Worm (Caenorhabditis elegans): ENCODE results near the gene srz-63.
"Not testable (repeated sequence)": the region's sequence is repeated elsewhere in the genome, so short reads cannot be mapped to it uniquely, and the experiment has no call there.

Gene srz-63

DNA sequence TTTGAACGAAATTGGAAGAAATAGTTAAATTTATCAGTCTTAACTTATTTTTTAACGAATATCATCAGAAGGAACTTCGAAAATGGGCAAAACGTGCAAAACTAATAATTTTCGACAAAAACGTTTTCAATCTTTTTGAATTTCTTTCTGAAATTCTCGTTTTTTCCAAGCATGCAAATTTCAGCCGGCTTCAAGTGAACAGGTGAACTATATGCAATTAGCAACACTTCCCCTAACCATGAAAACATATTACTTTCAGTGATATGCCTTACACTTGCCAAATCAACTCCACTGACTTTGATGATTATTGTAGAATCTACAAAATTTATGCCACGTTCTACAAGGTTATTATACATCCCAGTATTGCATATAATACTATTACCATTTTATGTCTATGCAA lies at the start of gene srz-63:
TSS of gene srz-63 (plus strand) at position 301 of the 400 bp plus-strand sequence.
- not testable (repeated sequence) for TF ChIP-seq snpc-4, peb-1, nhr-77 (tag; optimal IDR thresholded peaks at IDR 0.05)

ce11 chrII:1228943-1229342 lies 49.5 kb upstream of the srz-63 start:
- TF ChIP-seq nhr-77 (tag; optimal IDR thresholded peaks at IDR 0.05) (no peak), nhr-129 (tag; optimal IDR thresholded peaks at IDR 0.05) (no peak), unc-62 (GFP tag; optimal IDR thresholded peaks at IDR 0.05) (no peak), nhr-10 (tag; optimal IDR thresholded peaks at IDR 0.05) (no peak), lsy-2 (tag; optimal IDR thresholded peaks at IDR 0.05) (no peak), nhr-6 (tag; optimal IDR thresholded peaks at IDR 0.05) (no peak), Y55F3AM.14 (GFP tag; optimal IDR thresholded peaks at IDR 0.05) (no peak), lin-39 (tag; optimal IDR thresholded peaks at IDR 0.05) (no peak), nhr-21 (tag; optimal IDR thresholded peaks at IDR 0.05) (no peak), elt-1 (tag; optimal IDR thresholded peaks at IDR 0.05) (no peak), mdl-1 (tag; optimal IDR thresholded peaks at IDR 0.05) (no peak), lin-13 (GFP tag; optimal IDR thresholded peaks at IDR 0.05) (no peak), sem-4 (tag; optimal IDR thresholded peaks at IDR 0.05) (no peak), ztf-11 (tag; optimal IDR thresholded peaks at IDR 0.05) (no peak), snpc-4 (tag; optimal IDR thresholded peaks at IDR 0.05) (no peak), C34F6.9 (tag; optimal IDR thresholded peaks at IDR 0.05) (no peak), nhr-12 (tag; optimal IDR thresholded peaks at IDR 0.05) (no peak), sma-3 (GFP tag; optimal IDR thresholded peaks at IDR 0.05) (no peak)

- TF ChIP-seq nhr-77 (tag; optimal IDR thresholded peaks at IDR 0.05) (no peak), nhr-21 (tag; optimal IDR thresholded peaks at IDR 0.05) (peak; percentile 16), mab-5 (tag; optimal IDR thresholded peaks at IDR 0.05) (no peak), lsy-2 (tag; optimal IDR thresholded peaks at IDR 0.05) (peak in 1 of 2 experiments; percentile 26), sem-4 (tag; optimal IDR thresholded peaks at IDR 0.05) (peak; percentile 36), lin-39 (tag; optimal IDR thresholded peaks at IDR 0.05) (no peak), elt-3 (tag; optimal IDR thresholded peaks at IDR 0.05) (no peak), nhr-12 (tag; optimal IDR thresholded peaks at IDR 0.05) (no peak), sma-9 (GFP tag; optimal IDR thresholded peaks at IDR 0.05) (no peak), sma-9 (tag; optimal IDR thresholded peaks at IDR 0.05) (no peak)
Observed at ce11 chrII:1232967-1233366, 45.5 kb upstream of the srz-63 start.

DNA sequence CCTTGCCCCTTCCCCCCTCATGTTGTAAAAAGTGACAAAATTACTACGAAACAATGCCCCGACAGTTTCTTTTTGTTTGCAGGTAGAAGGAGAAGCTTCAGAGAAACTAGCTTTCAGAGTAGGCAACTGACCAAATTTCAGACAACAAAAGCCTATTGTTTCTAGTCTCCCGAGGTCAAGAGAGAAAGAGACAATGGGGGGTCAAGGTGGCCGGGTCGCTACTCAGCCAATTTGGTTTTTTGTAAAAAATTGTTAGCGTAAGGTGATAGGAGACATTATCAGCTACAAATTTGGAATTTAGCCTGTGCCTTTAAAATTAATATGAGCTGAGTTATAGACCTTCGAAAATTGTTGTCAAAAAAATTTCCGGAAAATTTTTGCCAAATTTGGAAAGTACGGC lies 43.5 kb upstream of the srz-63 start:
- no peak for TF ChIP-seq ceh-16 (tag; optimal IDR thresholded peaks at IDR 0.05)
- no peak for TF ChIP-seq nhr-237 (tag; optimal IDR thresholded peaks at IDR 0.05)
- TF ChIP-seq ceh-82 (tag; optimal IDR thresholded peaks at IDR 0.05) = no peak
- TF ChIP-seq elt-3 (tag; optimal IDR thresholded peaks at IDR 0.05) = no peak
- TF ChIP-seq R02D3.7 (tag; optimal IDR thresholded peaks at IDR 0.05) = no peak
- TF ChIP-seq sem-4 (tag; optimal IDR thresholded peaks at IDR 0.05) = no peak
- TF ChIP-seq unc-39 (tag; optimal IDR thresholded peaks at IDR 0.05) = no peak
- TF ChIP-seq nhr-11 (tag; optimal IDR thresholded peaks at IDR 0.05) = no peak
- TF ChIP-seq ztf-4 (tag; optimal IDR thresholded peaks at IDR 0.05) = no peak
- TF ChIP-seq mdl-1 (tag; optimal IDR thresholded peaks at IDR 0.05) = no peak
- no peak for TF ChIP-seq nhr-12 (tag; optimal IDR thresholded peaks at IDR 0.05)
- no peak for TF ChIP-seq fos-1 (tag; optimal IDR thresholded peaks at IDR 0.05)
- TF ChIP-seq mab-5 (tag; optimal IDR thresholded peaks at IDR 0.05) = no peak
- no peak for TF ChIP-seq gmeb-1 (tag; optimal IDR thresholded peaks at IDR 0.05)
- TF ChIP-seq peb-1 (tag; optimal IDR thresholded peaks at IDR 0.05) = no peak
- no peak for TF ChIP-seq lsy-2 (tag; optimal IDR thresholded peaks at IDR 0.05)
- TF ChIP-seq crh-2 (tag; optimal IDR thresholded peaks at IDR 0.05) = no peak
- no peak for TF ChIP-seq nhr-25 (tag; optimal IDR thresholded peaks at IDR 0.05)
- TF ChIP-seq skn-1 (tag; optimal IDR thresholded peaks at IDR 0.05) = no peak

ce11 chrII:1236003-1236402 lies 42.4 kb upstream of the srz-63 start:
- TF ChIP-seq peb-1 (tag; optimal IDR thresholded peaks at IDR 0.05) = no peak
- no peak for TF ChIP-seq lin-13 (GFP tag; optimal IDR thresholded peaks at IDR 0.05)
- TF ChIP-seq ztf-1 (GFP tag; conservative IDR thresholded peaks at IDR 0.05) = no peak
- no peak for TF ChIP-seq F13H6.1 (tag; optimal IDR thresholded peaks at IDR 0.05)

All from whole organism, L2 larva.